Fruit fly (Drosophila melanogaster) whole organism, embryonic: Measurements from ENCODE around the gene mu2.
A peak's percentile ranks its signal among the peaks of the same experiment; 100 is the strongest.

Source experiments
- CG12942 ChIP-seq: fragments of 200-800 bp; sonication (Bioruptor generic); optimal IDR thresholded peaks from 3 replicates; lab custom pipeline; 2016; ENCODE audit warnings: missing biosample characterization, missing genetic modification characterization
- CG13287 ChIP-seq: fragments of 200-800 bp; sonication (Bioruptor generic); IDR thresholded peaks from 2 replicates; pipeline ENCODE4 v1.3.6; 2022; ENCODE audit warnings: missing biosample characterization, missing genetic modification characterization; ENCODE audit not compliant: partially characterized antibody
- CG14710 ChIP-seq: fragments of 200-800 bp; sonication (Bioruptor generic); optimal IDR thresholded peaks from 3 replicates; lab custom pipeline; 2019; ENCODE audit warnings: missing biosample characterization, mild to moderate bottlenecking, missing genetic modification characterization, moderate library complexity
- CG15269 ChIP-seq: fragments of 200-800 bp; sonication (Bioruptor generic); optimal IDR thresholded peaks from 2 replicates; lab custom pipeline; 2018; ENCODE audit warnings: missing biosample characterization, mild to moderate bottlenecking, missing genetic modification characterization, moderate library complexity
- CG16779 ChIP-seq: fragments of 200-800 bp; sonication (Bioruptor generic); IDR thresholded peaks from 2 replicates; pipeline ENCODE4 v1.3.6; 2022; ENCODE audit warnings: missing biosample characterization, missing genetic modification characterization
- CG16863 ChIP-seq: fragments of 200-800 bp; sonication (Bioruptor generic); optimal IDR thresholded peaks from 3 replicates; lab custom pipeline; 2016; ENCODE audit warnings: missing biosample characterization, missing genetic modification characterization
- CG17385 ChIP-seq: fragments of 200-800 bp; sonication (Bioruptor generic); optimal IDR thresholded peaks from 3 replicates; lab custom pipeline; 2018; ENCODE audit warnings: missing biosample characterization, mild to moderate bottlenecking, missing genetic modification characterization
- CG17912 ChIP-seq: fragments of 200-800 bp; sonication (Bioruptor generic); optimal IDR thresholded peaks from 2 replicates; lab custom pipeline; 2018; ENCODE audit warnings: missing biosample characterization, mild to moderate bottlenecking, missing genetic modification characterization
- CG1832 ChIP-seq: fragments of 200-800 bp; sonication (Bioruptor generic); optimal IDR thresholded peaks from 2 replicates; lab custom pipeline; 2017; ENCODE audit warnings: missing biosample characterization, mild to moderate bottlenecking, missing genetic modification characterization, inconsistent platforms
- CG32532 ChIP-seq: fragments of 200-800 bp; sonication (Bioruptor generic); IDR thresholded peaks from 2 replicates; pipeline ENCODE4 v1.3.6; 2022; ENCODE audit warnings: missing biosample characterization, missing genetic modification characterization
- CG34422 ChIP-seq: fragments of 200-800 bp; sonication (Bioruptor generic); IDR thresholded peaks from 3 replicates; pipeline ENCODE4 v1.3.6; 2022; ENCODE audit warnings: missing biosample characterization, missing genetic modification characterization
- CG4820 ChIP-seq: fragments of 200-800 bp; sonication (Bioruptor generic); optimal IDR thresholded peaks from 3 replicates; lab custom pipeline; 2016; ENCODE audit warnings: missing biosample characterization, missing genetic modification characterization
- CG4854 ChIP-seq: fragments of 200-800 bp; sonication (Bioruptor generic); optimal IDR thresholded peaks from 2 replicates; lab custom pipeline; 2016; ENCODE audit warnings: missing biosample characterization, missing genetic modification characterization, inconsistent platforms
- CG8281 ChIP-seq: fragments of 200-800 bp; sonication (Bioruptor generic); optimal IDR thresholded peaks from 2 replicates; lab custom pipeline; 2018; ENCODE audit warnings: missing biosample characterization, mild to moderate bottlenecking, missing genetic modification characterization, moderate library complexity
- CG8290 ChIP-seq, 3 experiments: fragments of 200-800 bp; sonication (Bioruptor generic); optimal IDR thresholded peaks; 2 replicates each; lab custom pipeline; 2016 to 2019; ENCODE audit warnings: missing biosample characterization in 3 of 3, missing genetic modification characterization in 3 of 3, mild to moderate bottlenecking in 2 of 3, moderate library complexity in 1 of 3
- CG9932 ChIP-seq: fragments of 200-800 bp; sonication (Bioruptor generic); IDR thresholded peaks from 2 replicates; pipeline ENCODE4 v1.3.6; 2022; ENCODE audit warnings: missing biosample characterization, missing genetic modification characterization
- E2f2 ChIP-seq: fragments of 200-800 bp; sonication (Bioruptor generic); IDR thresholded peaks from 2 replicates; pipeline ENCODE4 v1.3.6; 2022; ENCODE audit warnings: missing biosample characterization, missing genetic modification characterization
- Eip74EF ChIP-seq, 2 experiments: fragments of 200-800 bp in 1 of 2; fragments of >200 bp in 1 of 2; sonication (Bioruptor generic) in 1 of 2; optimal IDR thresholded peaks; 2 replicates each; lab custom pipeline; 2017 to 2019; ENCODE audit warnings: missing biosample characterization in 2 of 2, missing genetic modification characterization in 2 of 2, mild to moderate bottlenecking in 1 of 2, moderate library complexity in 1 of 2
- Ets65A ChIP-seq: fragments of 200-800 bp; sonication (Bioruptor generic); peaks from one replicate; lab custom pipeline; 2016; ENCODE audit warnings: missing biosample characterization, missing genetic modification characterization
- HLH3B ChIP-seq: fragments of 200-800 bp; sonication (Bioruptor generic); IDR thresholded peaks from 2 replicates; pipeline ENCODE4 v1.3.6; 2022; ENCODE audit warnings: missing biosample characterization, missing genetic modification characterization
- Hand ChIP-seq: fragments of 200-800 bp; sonication (Bioruptor generic); optimal IDR thresholded peaks from 2 replicates; lab custom pipeline; 2017; ENCODE audit warnings: mild to moderate bottlenecking, missing biosample characterization, missing genetic modification reagents, missing genetic modification characterization
- Hr39 ChIP-seq: fragments of >200 bp; optimal IDR thresholded peaks from 2 replicates; lab custom pipeline; 2017
- NC2α ChIP-seq: fragments of 200-800 bp; sonication (Bioruptor generic); optimal IDR thresholded peaks from 2 replicates; lab custom pipeline; 2016; ENCODE audit warnings: missing biosample characterization, missing genetic modification characterization
- Oaz ChIP-seq: fragments of 200-800 bp; sonication (Bioruptor generic); IDR thresholded peaks from 2 replicates; pipeline ENCODE4 v1.3.6; 2022; ENCODE audit warnings: missing biosample characterization, missing genetic modification characterization
- Pdp1 ChIP-seq, 2 experiments: fragments of 200-800 bp; sonication (Bioruptor generic); optimal IDR thresholded peaks; 3 replicates each; lab custom pipeline; 2016; ENCODE audit warnings: missing biosample characterization in 2 of 2, missing genetic modification characterization in 2 of 2, mild to moderate bottlenecking in 1 of 2, moderate library complexity in 1 of 2
- Rx ChIP-seq: fragments of 200-800 bp; sonication (Bioruptor generic); IDR thresholded peaks from 2 replicates; pipeline ENCODE4 v1.3.6; 2022; ENCODE audit warnings: missing biosample characterization, missing genetic modification characterization
- Taf1 ChIP-seq: fragments of 200-800 bp; sonication (Bioruptor generic); IDR thresholded peaks from 2 replicates; pipeline ENCODE4 v1.3.6; 2022; ENCODE audit warnings: missing biosample characterization, missing genetic modification characterization
- Usf ChIP-seq: fragments of 200-800 bp; sonication (Bioruptor generic); optimal IDR thresholded peaks from 2 replicates; lab custom pipeline; 2017; ENCODE audit warnings: missing genotype, missing biosample characterization, missing genetic modification characterization
- amos ChIP-seq: fragments of 200-800 bp; sonication (Bioruptor generic); IDR thresholded peaks from 2 replicates; pipeline ENCODE4 v1.3.6; 2022; ENCODE audit warnings: missing biosample characterization, missing genetic modification characterization; ENCODE audit not compliant: partially characterized antibody
- ato ChIP-seq: fragments of 200-800 bp; sonication (Bioruptor generic); IDR thresholded peaks from 2 replicates; pipeline ENCODE4 v1.3.6; 2022; ENCODE audit warnings: missing biosample characterization, missing genetic modification characterization; ENCODE audit not compliant: partially characterized antibody
- cad ChIP-seq: fragments of >200 bp; optimal IDR thresholded peaks from 2 replicates; lab custom pipeline; 2017; ENCODE audit warnings: missing biosample characterization, missing genetic modification characterization
- chif ChIP-seq, 2 experiments: fragments of 200-800 bp; sonication (Bioruptor generic); optimal IDR thresholded peaks; 3 replicates each; lab custom pipeline; 2016; ENCODE audit warnings: missing biosample characterization in 2 of 2, missing genetic modification characterization in 2 of 2
- dmrt99B ChIP-seq: fragments of 200-800 bp; sonication (Bioruptor generic); optimal IDR thresholded peaks from 2 replicates; lab custom pipeline; 2018; ENCODE audit warnings: missing biosample characterization, mild to moderate bottlenecking, missing genetic modification characterization, moderate library complexity
- eyg ChIP-seq: fragments of 200-800 bp; sonication (Bioruptor generic); optimal IDR thresholded peaks from 3 replicates; lab custom pipeline; 2016; ENCODE audit warnings: missing biosample characterization, missing genetic modification characterization
- gcm2 ChIP-seq: fragments of 200-800 bp; sonication (Bioruptor generic); optimal IDR thresholded peaks from 2 replicates; lab custom pipeline; 2016; ENCODE audit warnings: missing biosample characterization, missing genetic modification characterization
- hbn ChIP-seq: fragments of 200-800 bp; sonication (Bioruptor generic); IDR thresholded peaks from 2 replicates; pipeline ENCODE4 v1.3.6; 2022; ENCODE audit warnings: missing biosample characterization, missing genetic modification characterization; ENCODE audit not compliant: partially characterized antibody
- knrl ChIP-seq: fragments of 200-800 bp; sonication (Bioruptor generic); IDR thresholded peaks from 3 replicates; pipeline ENCODE4 v1.3.6; 2022; ENCODE audit warnings: missing biosample characterization, missing genetic modification characterization; ENCODE audit not compliant: partially characterized antibody
- mam ChIP-seq: fragments of 200-800 bp; sonication (Bioruptor generic); optimal IDR thresholded peaks from 3 replicates; lab custom pipeline; 2016; ENCODE audit warnings: missing biosample characterization, missing genetic modification characterization
- nom ChIP-seq: fragments of 200-800 bp; sonication (Bioruptor generic); optimal IDR thresholded peaks from 2 replicates; lab custom pipeline; 2017; ENCODE audit warnings: missing biosample characterization, missing genetic modification characterization, mild to moderate bottlenecking, moderate library complexity, missing genetic modification reagents
- peb ChIP-seq: fragments of 200-800 bp; sonication (Bioruptor generic); IDR thresholded peaks from 2 replicates; pipeline ENCODE4 v1.3.6; 2022; ENCODE audit warnings: missing biosample characterization, missing genetic modification characterization
- pzg ChIP-seq: fragments of 200-800 bp; sonication (Bioruptor generic); optimal IDR thresholded peaks from 3 replicates; lab custom pipeline; 2018; ENCODE audit warnings: missing biosample characterization, mild to moderate bottlenecking, missing genetic modification characterization, moderate library complexity
- row ChIP-seq: fragments of 200-800 bp; sonication (Bioruptor generic); IDR thresholded peaks from 3 replicates; pipeline ENCODE4 v1.3.6; 2022; ENCODE audit warnings: missing biosample characterization, missing genetic modification characterization
- sd ChIP-seq: fragments of 200-800 bp; sonication (Bioruptor generic); optimal IDR thresholded peaks from 3 replicates; lab custom pipeline; 2018; ENCODE audit warnings: missing biosample characterization, mild to moderate bottlenecking, missing genetic modification characterization, moderate library complexity
- sqz ChIP-seq: fragments of 200-800 bp; sonication (Bioruptor generic); optimal IDR thresholded peaks from 3 replicates; lab custom pipeline; 2018; ENCODE audit warnings: missing biosample characterization, mild to moderate bottlenecking, missing genetic modification characterization
- stc ChIP-seq: fragments of 200-800 bp; sonication (Bioruptor generic); IDR thresholded peaks from 2 replicates; pipeline ENCODE4 v1.3.6; 2022; ENCODE audit warnings: missing biosample characterization, missing genetic modification characterization
- trem ChIP-seq: fragments of 200-800 bp; optimal IDR thresholded peaks from 3 replicates; lab custom pipeline; 2019; ENCODE audit warnings: missing biosample characterization, mild to moderate bottlenecking, missing genetic modification characterization, moderate library complexity
- twi ChIP-seq: fragments of 200-800 bp; optimal IDR thresholded peaks from 2 replicates; lab custom pipeline; 2019; ENCODE audit warnings: missing biosample characterization, mild to moderate bottlenecking, missing genetic modification characterization, moderate library complexity
- vvl ChIP-seq: fragments of 200-800 bp; sonication (Bioruptor generic); IDR thresholded peaks from 2 replicates; pipeline ENCODE4 v1.3.6; 2022; ENCODE audit warnings: missing biosample characterization, missing genetic modification characterization

Gene mu2

dm6 chr3L:1969539-1970337 lies 22.5 kb upstream of the mu2 start, which contains the start of gene CG1927 (continued):
- TF ChIP-seq sqz (GFP tag; lab: Kevin White, UChicago) (peak; percentile 17), peb (GFP tag; lab: Robert Waterston, UW) (no peak), pzg (peak; percentile 54), CG17912 (GFP tag; lab: Kevin White, UChicago) (peak; percentile 24), CG13287 (peak; percentile 49; the same call in 1 of the 2 replicates), CG15269 (tag; lab: Kevin White, UChicago) (peak; percentile 11), vvl (GFP tag; lab: Robert Waterston, UW) (peak; percentile 75), amos (peak; percentile 22; the same call in 1 of the 2 replicates), hbn (GFP tag; lab: Robert Waterston, UW) (peak; percentile 19; the same call in 1 of the 2 replicates), Eip74EF (GFP tag; optimal IDR thresholded peaks at IDR 0.05; lab: Kevin White, UChicago) (peak in 1 of 2 experiments; percentile 35), CG8290 (GFP tag; optimal IDR thresholded peaks at IDR 0.05; lab: Kevin White, UChicago) (no peak), CG8290 (tag; optimal IDR thresholded peaks at IDR 0.05; lab: Kevin White, UChicago) (peak in 1 of 2 experiments; percentile 46), dmrt99B (tag; lab: Kevin White, UChicago) (no peak), CG8281 (no peak), CG16779 (GFP tag; lab: Robert Waterston, UW) (0 out of 2 replicates have a peak, but pooled peaks have one; percentile 5), ato (0 out of 2 replicates have a peak, but pooled peaks have one; percentile 36), CG34422 (GFP tag; lab: Robert Waterston, UW) (peak; percentile 49; the same call in 1 of the 3 replicates), CG9932 (GFP tag; lab: Robert Waterston, UW) (no peak), nom (GFP tag; lab: Kevin White, UChicago) (peak; percentile 20)

DNA sequence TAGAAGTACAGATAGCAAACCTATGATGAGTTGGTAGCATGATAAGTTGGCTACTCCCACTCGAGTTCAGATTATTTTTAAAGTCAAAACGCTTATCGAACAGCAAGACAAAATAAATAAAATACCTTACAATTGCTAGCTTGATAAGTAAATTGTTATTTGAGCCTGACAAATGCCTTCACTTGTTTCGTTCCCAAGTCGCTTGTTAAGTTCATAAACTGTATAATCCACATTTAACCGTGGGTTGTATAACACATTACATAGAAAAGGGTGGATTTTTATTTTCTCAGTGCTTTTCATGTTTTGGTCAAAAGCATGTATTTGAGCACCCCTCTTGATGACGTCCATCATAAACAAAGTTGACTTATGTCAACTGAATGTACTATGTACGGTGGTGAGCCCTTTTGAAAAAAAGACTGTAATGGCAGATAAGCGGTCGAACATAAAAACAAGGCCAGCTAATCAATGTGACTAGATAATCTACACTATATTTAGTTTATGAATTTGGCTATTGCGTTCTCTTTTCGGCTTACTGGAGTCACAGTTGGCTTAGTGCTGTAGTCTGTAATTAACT lies 21.6 kb upstream of the mu2 start:
- TF ChIP-seq CG4820 (GFP tag; lab: Kevin White, UChicago), result no peak
- TF ChIP-seq Pdp1 (GFP tag; optimal IDR thresholded peaks at IDR 0.05; lab: Kevin White, UChicago), result peak in 1 of 2 experiments; percentile 87
- no peak for TF ChIP-seq E2f2 (GFP tag; lab: Robert Waterston, UW)
- TF ChIP-seq row, result no peak
- no peak for TF ChIP-seq CG4854 (GFP tag; lab: Kevin White, UChicago)
- no peak for TF ChIP-seq Usf (GFP tag; lab: Kevin White, UChicago)
- no peak for TF ChIP-seq Rx (GFP tag; lab: Robert Waterston, UW)
- TF ChIP-seq CG1832 (GFP tag; lab: Kevin White, UChicago), result no peak
- no peak for TF ChIP-seq trem (tag; lab: Kevin White, UChicago)
- no peak for TF ChIP-seq NC2α
- no peak for TF ChIP-seq knrl (GFP tag; lab: Robert Waterston, UW)
- TF ChIP-seq Oaz, result no peak
- no peak for TF ChIP-seq CG14710 (tag; lab: Kevin White, UChicago)
- no peak for TF ChIP-seq mam (GFP tag; lab: Kevin White, UChicago)
- peak; percentile 56 for TF ChIP-seq Ets65A (GFP tag; lab: Kevin White, UChicago)
- no peak for TF ChIP-seq cad
- TF ChIP-seq Taf1 (GFP tag; lab: Robert Waterston, UW), result no peak
- TF ChIP-seq CG32532 (GFP tag; lab: Robert Waterston, UW), result no peak
- TF ChIP-seq pzg, result no peak
- no peak for TF ChIP-seq twi (tag; lab: Kevin White, UChicago)
- TF ChIP-seq gcm2 (GFP tag; lab: Kevin White, UChicago), result no peak
- no peak for TF ChIP-seq Hr39 (lab: Kevin White, UChicago)
- no peak for TF ChIP-seq HLH3B
- TF ChIP-seq eyg (GFP tag; lab: Kevin White, UChicago), result no peak
- TF ChIP-seq CG12942 (GFP tag; lab: Kevin White, UChicago), result no peak
- peak; percentile 18 for TF ChIP-seq sd
- TF ChIP-seq chif (GFP tag; optimal IDR thresholded peaks at IDR 0.05; lab: Kevin White, UChicago), result no peak
- no peak for TF ChIP-seq CG17385 (GFP tag; lab: Kevin White, UChicago)
- TF ChIP-seq Hand, result no peak
- no peak for TF ChIP-seq stc (GFP tag; lab: Robert Waterston, UW)
- no peak for TF ChIP-seq CG16863 (GFP tag; lab: Kevin White, UChicago)
